Worm (Caenorhabditis elegans) whole organism, L3 larva: ENCODE measurements around the gene srd-44.

Experiments
- R02D3.7 ChIP-seq: fragments of 150-350 bp; optimal IDR thresholded peaks from 2 replicates; lab custom pipeline; 2014; ENCODE audit warnings: missing biosample characterization, missing genetic modification characterization
- ZK546.5 ChIP-seq: sonication (generic microtip); optimal IDR thresholded peaks from 2 replicates; lab custom pipeline; 2017; ENCODE audit warnings: missing biosample characterization, missing genetic modification characterization
- aly-2 ChIP-seq: fragments of 150-350 bp; optimal IDR thresholded peaks from 2 replicates; lab custom pipeline; 2014; ENCODE audit warnings: missing biosample characterization, missing genetic modification characterization
- ama-1 ChIP-seq: fragments of 150-350 bp; optimal IDR thresholded peaks from 2 replicates; lab custom pipeline; 2018
- ceh-16 ChIP-seq: sonication (generic microtip); optimal IDR thresholded peaks from 2 replicates; lab custom pipeline; 2017; ENCODE audit warnings: missing biosample characterization, missing genetic modification characterization
- ceh-28 ChIP-seq: fragments of 150-350 bp; optimal IDR thresholded peaks from 2 replicates; lab custom pipeline; 2014; ENCODE audit warnings: missing biosample characterization, missing genetic modification reagents, missing genetic modification characterization
- ceh-9 ChIP-seq: sonication (generic microtip); optimal IDR thresholded peaks from 2 replicates; lab custom pipeline; 2018; ENCODE audit warnings: missing biosample characterization, missing genetic modification characterization
- daf-12 ChIP-seq: fragments of 150-350 bp; optimal IDR thresholded peaks from 2 replicates; lab custom pipeline; 2014; ENCODE audit warnings: missing biosample characterization, missing genetic modification reagents, missing genetic modification characterization
- egl-27 ChIP-seq: sonication (generic microtip); optimal IDR thresholded peaks from 4 replicates; lab custom pipeline; 2017; ENCODE audit warnings: missing biosample characterization, missing genetic modification reagents, missing genetic modification characterization
- egl-5 ChIP-seq: fragments of 150-350 bp; optimal IDR thresholded peaks from 2 replicates; lab custom pipeline; 2017; ENCODE audit warnings: missing biosample characterization, missing genetic modification reagents, missing genetic modification characterization, inconsistent platforms
- elt-1 ChIP-seq: fragments of 150-350 bp; optimal IDR thresholded peaks from 2 replicates; lab custom pipeline; 2014; ENCODE audit warnings: missing biosample characterization, missing genetic modification characterization
- elt-2 ChIP-seq: sonication (generic microtip); optimal IDR thresholded peaks from 2 replicates; lab custom pipeline; 2016; ENCODE audit warnings: missing genetic modification reagents, mild to moderate bottlenecking, missing genetic modification characterization, missing compliant biosample characterization
- eor-1 ChIP-seq, 2 experiments: fragments of 150-350 bp; optimal IDR thresholded peaks; 2 replicates each; lab custom pipeline; 2014 to 2018; ENCODE audit warnings: missing biosample characterization in 2 of 2, missing genetic modification characterization in 2 of 2
- fkh-2 ChIP-seq: fragments of 150-350 bp; optimal IDR thresholded peaks from 2 replicates; lab custom pipeline; 2014; ENCODE audit warnings: missing biosample characterization, missing genetic modification reagents, missing genetic modification characterization
- fos-1 ChIP-seq: fragments of 150-350 bp; optimal IDR thresholded peaks from 2 replicates; lab custom pipeline; 2014; ENCODE audit warnings: missing biosample characterization, missing genetic modification characterization
- hmg-11 ChIP-seq: sonication (generic microtip); optimal IDR thresholded peaks from 2 replicates; lab custom pipeline; 2016; ENCODE audit warnings: missing genetic modification characterization, missing compliant biosample characterization
- jun-1 ChIP-seq: fragments of 150-350 bp; optimal IDR thresholded peaks from 2 replicates; lab custom pipeline; 2014; ENCODE audit warnings: missing biosample characterization, missing genetic modification reagents, missing genetic modification characterization
- lin-15B ChIP-seq: fragments of 150-350 bp; optimal IDR thresholded peaks from 2 replicates; lab custom pipeline; 2014; ENCODE audit warnings: missing biosample characterization, missing genetic modification characterization
- lin-39 ChIP-seq: fragments of 150-350 bp; optimal IDR thresholded peaks from 2 replicates; lab custom pipeline; 2018; ENCODE audit warnings: missing biosample characterization, missing genetic modification reagents, missing genetic modification characterization
- lsy-12 ChIP-seq: sonication (generic microtip); optimal IDR thresholded peaks from 2 replicates; lab custom pipeline; 2016; ENCODE audit warnings: mild to moderate bottlenecking, missing genetic modification characterization, missing compliant biosample characterization
- mml-1 ChIP-seq: fragments of 150-350 bp; sonication (generic microtip); optimal IDR thresholded peaks from 3 replicates; lab custom pipeline; 2014; ENCODE audit warnings: missing biosample characterization, missing genetic modification characterization
- nfya-1 ChIP-seq: sonication (generic microtip); optimal IDR thresholded peaks from 2 replicates; lab custom pipeline; 2017; ENCODE audit warnings: missing genetic modification characterization, mild to moderate bottlenecking, missing compliant biosample characterization, antibody characterized with exemption, moderate library complexity; ENCODE audit not compliant: insufficient read depth
- nhr-12 ChIP-seq: fragments of 150-350 bp; optimal IDR thresholded peaks from 2 replicates; lab custom pipeline; 2014; ENCODE audit warnings: missing biosample characterization, missing genetic modification characterization
- nhr-23 ChIP-seq: fragments of 150-350 bp; optimal IDR thresholded peaks from 2 replicates; lab custom pipeline; 2014; ENCODE audit warnings: missing biosample characterization, missing genetic modification reagents, missing genetic modification characterization
- nhr-237 ChIP-seq: fragments of 150-350 bp; optimal IDR thresholded peaks from 2 replicates; lab custom pipeline; 2014; ENCODE audit warnings: missing biosample characterization, missing genetic modification characterization
- nhr-28 ChIP-seq: fragments of 150-350 bp; optimal IDR thresholded peaks from 2 replicates; lab custom pipeline; 2014; ENCODE audit warnings: missing biosample characterization, missing genetic modification characterization
- nhr-43 ChIP-seq: sonication (generic microtip); optimal IDR thresholded peaks from 2 replicates; lab custom pipeline; 2016; ENCODE audit warnings: mild to moderate bottlenecking, missing genetic modification characterization, missing compliant biosample characterization; ENCODE audit not compliant: poor library complexity, severe bottlenecking
- nhr-76 ChIP-seq: fragments of 150-350 bp; sonication (generic microtip); optimal IDR thresholded peaks from 5 replicates; lab custom pipeline; 2014; ENCODE audit warnings: missing biosample characterization, missing genetic modification characterization
- nhr-77 ChIP-seq: fragments of 150-350 bp; optimal IDR thresholded peaks from 2 replicates; lab custom pipeline; 2014; ENCODE audit warnings: missing biosample characterization, missing genetic modification characterization
- pha-4 ChIP-seq: fragments of 150-350 bp; optimal IDR thresholded peaks from 2 replicates; lab custom pipeline; 2014; ENCODE audit warnings: missing biosample characterization, missing genetic modification reagents, missing genetic modification characterization
- pqm-1 ChIP-seq: fragments of 150-350 bp; optimal IDR thresholded peaks from 2 replicates; lab custom pipeline; 2017; ENCODE audit warnings: missing biosample characterization, missing genetic modification characterization, inconsistent platforms
- sea-2 ChIP-seq: fragments of 150-350 bp; sonication (generic microtip); optimal IDR thresholded peaks from 4 replicates; lab custom pipeline; 2014; ENCODE audit warnings: missing biosample characterization, missing genetic modification reagents, missing genetic modification characterization
- snpc-4 ChIP-seq: fragments of 150-350 bp; optimal IDR thresholded peaks from 2 replicates; lab custom pipeline; 2014; ENCODE audit warnings: missing biosample characterization, missing genetic modification characterization
- tbx-2 ChIP-seq: sonication (generic microtip); optimal IDR thresholded peaks from 2 replicates; lab custom pipeline; 2016; ENCODE audit warnings: mild to moderate bottlenecking, missing genetic modification characterization, missing compliant biosample characterization
- unc-39 ChIP-seq: sonication (generic microtip); optimal IDR thresholded peaks from 4 replicates; lab custom pipeline; 2017; ENCODE audit warnings: missing biosample characterization, missing genetic modification characterization
- ztf-4 ChIP-seq: fragments of 150-350 bp; optimal IDR thresholded peaks from 2 replicates; lab custom pipeline; 2014; ENCODE audit warnings: missing biosample characterization, missing genetic modification characterization

Gene srd-44

ce11 chrX:12362951-12363486, 24.8 kb downstream of the srd-44 start (continued):
- TF ChIP-seq lsy-12 (tag; lab: Kevin White, UChicago) (peak; percentile 95), ceh-9 (tag; lab: Kevin White, UChicago) (no peak), daf-12 (peak; percentile 93), lin-15B (tag; lab: Kevin White, UChicago) (peak; percentile 12), elt-1 (peak; percentile 75), mml-1 (tag; lab: Kevin White, UChicago) (no peak), pqm-1 (peak; percentile 93), jun-1 (peak; percentile 100), sea-2 (GFP tag; lab: Kevin White, UChicago) (peak; percentile 11), fkh-2 (tag; lab: Kevin White, UChicago) (peak; percentile 56), egl-27 (tag; lab: Kevin White, UChicago) (peak; percentile 87), ztf-4 (peak; percentile 93), snpc-4 (peak; percentile 94), ceh-16 (tag; lab: Kevin White, UChicago) (peak; percentile 66), nhr-23 (tag; lab: Kevin White, UChicago) (peak; percentile 99), ZK546.5 (tag; lab: Kevin White, UChicago) (peak; percentile 72), nhr-77 (peak; percentile 98), unc-39 (tag; lab: Kevin White, UChicago) (no peak), nhr-12 (tag; lab: Kevin White, UChicago) (peak; percentile 25)

DNA sequence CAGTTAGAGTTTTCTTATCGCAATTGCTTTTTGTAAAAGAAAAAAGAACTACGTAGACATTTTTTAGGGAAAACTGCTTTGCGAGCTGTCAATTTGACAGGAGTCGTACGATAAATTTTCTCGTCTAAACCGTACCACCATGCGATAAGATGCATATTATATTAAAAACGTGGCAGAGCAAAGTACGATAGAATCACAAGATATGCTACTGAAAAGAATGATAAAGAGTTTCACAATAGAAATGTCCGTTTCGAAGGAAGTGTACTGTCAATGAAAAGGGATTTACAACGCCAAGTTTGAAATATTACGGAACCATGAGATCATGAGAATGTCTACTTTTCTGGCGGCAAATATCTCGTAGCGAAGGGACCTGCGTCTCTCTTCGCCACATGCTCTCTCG, 26.6 kb downstream of the srd-44 start, which contains the start of gene F19H6.5:
Gene F19H6.5, minus strand, starts transcription at position 101 of the 400 bp plus-strand sequence.
- no peak for TF ChIP-seq sea-2 (GFP tag; lab: Kevin White, UChicago)
- TF ChIP-seq nhr-28 (tag; lab: Kevin White, UChicago), result no peak
- TF ChIP-seq hmg-11 (tag; lab: Kevin White, UChicago), result no peak
- no peak for TF ChIP-seq nfya-1 (tag; lab: Kevin White, UChicago)
- no peak for TF ChIP-seq jun-1
- TF ChIP-seq elt-1, result no peak
- TF ChIP-seq lin-39 (tag; lab: Kevin White, UChicago), result no peak
- no peak for TF ChIP-seq fkh-2 (tag; lab: Kevin White, UChicago)
- TF ChIP-seq nhr-12 (tag; lab: Kevin White, UChicago), result no peak
- TF ChIP-seq fos-1 (tag; lab: Kevin White, UChicago), result no peak
- no peak for TF ChIP-seq lin-15B (tag; lab: Kevin White, UChicago)
- TF ChIP-seq pha-4 (tag; lab: Kevin White, UChicago), result no peak
- TF ChIP-seq nhr-76, result no peak
- no peak for TF ChIP-seq egl-5 (tag; lab: Kevin White, UChicago)
- no peak for TF ChIP-seq eor-1 (tag; optimal IDR thresholded peaks at IDR 0.05; lab: Kevin White, UChicago)
- no peak for TF ChIP-seq aly-2 (tag; lab: Kevin White, UChicago)

ce11 chrX:12365388-12365787, 27.1 kb downstream of the srd-44 start, which contains the start of gene F19H6.4:
Gene F19H6.4 (plus strand): TSS chrX:12365688.
- TF ChIP-seq R02D3.7 (tag; lab: Kevin White, UChicago) (no peak), ceh-16 (tag; lab: Kevin White, UChicago) (no peak), snpc-4 (no peak), nfya-1 (tag; lab: Kevin White, UChicago) (no peak), egl-27 (tag; lab: Kevin White, UChicago) (no peak), lin-39 (tag; lab: Kevin White, UChicago) (no peak), ama-1 (lab: Kevin White, UChicago) (no peak), fkh-2 (tag; lab: Kevin White, UChicago) (no peak), fos-1 (tag; lab: Kevin White, UChicago) (no peak), daf-12 (no peak), sea-2 (GFP tag; lab: Kevin White, UChicago) (no peak), elt-2 (tag; lab: Kevin White, UChicago) (no peak), nhr-237 (tag; lab: Kevin White, UChicago) (no peak), lin-15B (tag; lab: Kevin White, UChicago) (no peak), pha-4 (tag; lab: Kevin White, UChicago) (no peak)
- TF ChIP-seq, all 47 proteins: peak for 0

- TF ChIP-seq tbx-2 (tag; lab: Kevin White, UChicago) (peak; percentile 18), R02D3.7 (tag; lab: Kevin White, UChicago) (no peak), unc-39 (tag; lab: Kevin White, UChicago) (no peak), ceh-16 (tag; lab: Kevin White, UChicago) (no peak), ama-1 (lab: Kevin White, UChicago) (no peak), nhr-43 (tag; lab: Kevin White, UChicago) (peak; percentile 44), ztf-4 (no peak), elt-2 (tag; lab: Kevin White, UChicago) (peak; percentile 35), lsy-12 (tag; lab: Kevin White, UChicago) (no peak), pha-4 (tag; lab: Kevin White, UChicago) (no peak), nhr-77 (no peak), nhr-76 (no peak), lin-39 (tag; lab: Kevin White, UChicago) (peak; percentile 39), ceh-28 (tag; lab: Kevin White, UChicago) (peak; percentile 33), pqm-1 (peak; percentile 14), hmg-11 (tag; lab: Kevin White, UChicago) (peak; percentile 87), mml-1 (tag; lab: Kevin White, UChicago) (no peak)
- TF ChIP-seq, all 47 proteins: peak for 7
Observed at ce11 chrX:12367498-12367897, 29.3 kb downstream of the srd-44 start.
